Worm (Caenorhabditis elegans) whole organism, L4/young adult: ENCODE data around the gene dyf-11.

ENCODE experiments used
- W03F9.2 ChIP-seq: fragments of 150-350 bp; optimal IDR thresholded peaks from 2 replicates; lab custom pipeline; 2014; ENCODE audit warnings: missing biosample characterization, missing genetic modification characterization
- dao-5 ChIP-seq: sonication (generic microtip); optimal IDR thresholded peaks from 2 replicates; lab custom pipeline; 2016; ENCODE audit warnings: missing genotype, missing genetic modification characterization, moderate library complexity, missing compliant biosample characterization
- him-1 ChIP-seq: sonication (generic microtip); optimal IDR thresholded peaks from 2 replicates; lab custom pipeline; 2016; ENCODE audit warnings: missing genotype, missing genetic modification reagents, missing genetic modification characterization, missing compliant biosample characterization

- no peak for TF ChIP-seq W03F9.2
- TF ChIP-seq him-1 (tag; lab: Kevin White, UChicago), result no peak
- TF ChIP-seq dao-5 (tag; lab: Kevin White, UChicago), result no peak
Observed at ce11 chrX:779259-779658, 15.7 kb downstream of the dyf-11 start.
